Worm (Caenorhabditis elegans): ENCODE results near the gene tbb-1.

DNA sequence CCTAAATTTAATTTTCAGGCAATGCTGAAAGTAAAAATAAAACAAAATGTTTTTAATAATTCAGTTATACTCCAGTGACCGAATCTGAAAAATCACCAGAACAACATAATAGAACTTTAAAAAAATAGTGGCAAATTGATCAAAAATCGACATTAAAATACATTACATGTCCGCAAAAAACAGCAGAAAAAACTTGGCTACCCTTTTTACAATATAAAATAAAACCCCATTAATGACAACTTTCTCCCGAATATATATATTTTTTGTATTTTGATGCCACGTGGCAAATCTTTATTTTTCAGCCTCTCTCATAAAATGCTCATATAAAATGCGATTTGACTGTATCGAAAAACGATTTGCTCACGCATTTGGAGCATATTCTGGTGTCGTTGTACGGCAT lies 39.3 kb upstream of the tbb-1 start, which contains the start of gene ptr-19:
- TF ChIP-seq tbx-37 (GFP tag; conservative IDR thresholded peaks at IDR 0.05) (no peak), ama-1 (optimal IDR thresholded peaks at IDR 0.05) (no peak), pes-1 (GFP tag; IDR thresholded peaks at IDR 0.05) (no peak), ceh-36 (tag; optimal IDR thresholded peaks at IDR 0.05) (no peak), ets-7 (tag; optimal IDR thresholded peaks at IDR 0.05) (no peak), hmg-4 (GFP tag; optimal IDR thresholded peaks at IDR 0.05) (no peak), scrt-1 (GFP tag; IDR thresholded peaks at IDR 0.05) (no peak)

Data from whole organism, early embryonic.